Worm (Caenorhabditis elegans): ENCODE data around the gene F58A4.2.

The F58A4.2 gene

ce11 chrIII:9629054-9629453 lies 28.5 kb upstream of the F58A4.2 start, which contains the start of gene tbg-1:
TSS of gene tbg-1 (minus strand) at chrIII:9629154.
- TF ChIP-seq T22C8.4 (GFP tag; IDR thresholded peaks at IDR 0.05) (no peak), cog-1 (tag; optimal IDR thresholded peaks at IDR 0.05) (no peak), flt-1 (GFP tag; IDR thresholded peaks at IDR 0.05) (no peak), ztf-23 (GFP tag; IDR thresholded peaks at IDR 0.05) (no peak), ztf-29 (GFP tag; IDR thresholded peaks at IDR 0.05) (no peak), tab-1 (GFP tag; IDR thresholded peaks at IDR 0.05) (no peak), med-1 (GFP tag; optimal IDR thresholded peaks at IDR 0.05; ENCODE audit: insufficient read depth) (no peak), klf-2 (GFP tag; conservative IDR thresholded peaks at IDR 0.05) (no peak), ref-1 (GFP tag; conservative IDR thresholded peaks at IDR 0.05) (no peak)

DNA sequence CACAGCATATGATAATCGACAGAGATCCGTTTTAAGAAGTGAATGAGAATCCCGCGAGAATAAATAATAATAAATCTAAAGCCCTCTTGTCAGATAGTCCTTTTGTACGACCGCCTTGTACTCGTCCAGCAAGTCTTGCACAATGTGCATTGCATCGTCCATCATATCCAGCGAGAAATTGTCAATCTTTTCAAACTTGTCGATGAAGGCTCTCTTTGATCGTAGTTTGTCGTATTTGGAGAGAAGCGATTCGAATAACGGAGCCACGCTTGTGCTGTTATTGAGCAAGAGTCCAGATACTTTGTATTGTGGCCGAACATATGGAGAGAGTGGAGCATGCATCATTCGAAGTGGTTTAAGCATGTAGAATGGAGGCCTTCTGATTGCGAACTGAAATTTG lies 26.1 kb upstream of the F58A4.2 start:
- no peak for TF ChIP-seq ztf-29 (GFP tag; IDR thresholded peaks at IDR 0.05)
- TF ChIP-seq ztf-23 (GFP tag; IDR thresholded peaks at IDR 0.05), result no peak
- no peak for TF ChIP-seq med-1 (GFP tag; optimal IDR thresholded peaks at IDR 0.05; ENCODE audit: insufficient read depth)
- TF ChIP-seq klf-2 (GFP tag; conservative IDR thresholded peaks at IDR 0.05), result no peak
- no peak for TF ChIP-seq tab-1 (GFP tag; IDR thresholded peaks at IDR 0.05)
- no peak for TF ChIP-seq ref-1 (GFP tag; conservative IDR thresholded peaks at IDR 0.05)
- TF ChIP-seq T22C8.4 (GFP tag; IDR thresholded peaks at IDR 0.05), result no peak
- TF ChIP-seq cog-1 (tag; optimal IDR thresholded peaks at IDR 0.05), result no peak
- no peak for TF ChIP-seq flt-1 (GFP tag; IDR thresholded peaks at IDR 0.05)

DNA sequence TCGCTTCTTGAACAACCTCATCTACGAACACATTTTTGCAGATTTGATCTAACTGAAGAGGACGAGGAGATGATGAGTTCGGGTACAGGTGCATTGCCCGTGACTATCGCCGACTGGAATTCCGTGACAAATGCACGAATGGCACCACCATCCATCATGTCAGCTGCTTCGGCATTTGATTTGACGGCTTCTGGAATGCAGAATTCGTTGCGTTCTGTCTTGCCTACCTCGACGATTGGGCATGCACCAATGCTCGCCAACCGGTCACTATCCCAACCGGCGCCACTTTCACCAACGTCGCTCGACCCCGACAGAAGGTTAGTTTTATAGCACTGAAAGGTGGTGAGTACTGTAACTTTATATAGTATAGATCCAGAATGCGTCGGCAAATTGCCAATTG lies 22.9 kb upstream of the F58A4.2 start:
- TF ChIP-seq flt-1 (GFP tag; IDR thresholded peaks at IDR 0.05), result no peak
- no peak for TF ChIP-seq tab-1 (GFP tag; IDR thresholded peaks at IDR 0.05)
- no peak for TF ChIP-seq ztf-29 (GFP tag; IDR thresholded peaks at IDR 0.05)

- TF ChIP-seq ref-1 (GFP tag; conservative IDR thresholded peaks at IDR 0.05) (no peak), ztf-29 (GFP tag; IDR thresholded peaks at IDR 0.05) (no peak), ztf-23 (GFP tag; IDR thresholded peaks at IDR 0.05) (no peak), klf-2 (GFP tag; conservative IDR thresholded peaks at IDR 0.05) (no peak), med-1 (GFP tag; optimal IDR thresholded peaks at IDR 0.05; ENCODE audit: insufficient read depth) (no peak), T22C8.4 (GFP tag; IDR thresholded peaks at IDR 0.05) (no peak), flt-1 (GFP tag; IDR thresholded peaks at IDR 0.05) (no peak), cog-1 (tag; optimal IDR thresholded peaks at IDR 0.05) (no peak), tab-1 (GFP tag; IDR thresholded peaks at IDR 0.05) (no peak)
These were observed 21.4 kb upstream of the F58A4.2 start for ce11 chrIII:9621840-9622525.

DNA sequence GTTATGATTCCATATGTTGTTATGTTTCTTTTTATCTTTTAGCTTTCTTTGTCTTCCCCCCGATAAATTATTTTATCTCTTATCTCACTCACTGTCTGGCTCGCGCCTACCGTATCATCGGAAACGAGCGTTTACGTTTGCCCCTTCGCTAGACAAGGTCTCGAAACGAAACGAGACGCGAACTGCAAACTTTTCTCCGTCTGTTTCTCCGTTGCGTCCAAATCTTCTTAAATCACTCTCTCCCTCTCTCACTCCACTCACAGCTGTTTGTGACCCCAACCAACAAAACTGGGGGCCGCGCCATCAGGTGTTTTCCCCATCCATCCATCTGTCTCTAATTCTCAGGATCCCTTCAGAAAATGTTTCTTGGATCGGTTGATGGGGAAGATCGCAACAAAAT lies 19.6 kb upstream of the F58A4.2 start:
- TF ChIP-seq ztf-23 (GFP tag; IDR thresholded peaks at IDR 0.05), result no peak
- TF ChIP-seq klf-2 (GFP tag; conservative IDR thresholded peaks at IDR 0.05), result no peak
- no peak for TF ChIP-seq T22C8.4 (GFP tag; IDR thresholded peaks at IDR 0.05)

DNA sequence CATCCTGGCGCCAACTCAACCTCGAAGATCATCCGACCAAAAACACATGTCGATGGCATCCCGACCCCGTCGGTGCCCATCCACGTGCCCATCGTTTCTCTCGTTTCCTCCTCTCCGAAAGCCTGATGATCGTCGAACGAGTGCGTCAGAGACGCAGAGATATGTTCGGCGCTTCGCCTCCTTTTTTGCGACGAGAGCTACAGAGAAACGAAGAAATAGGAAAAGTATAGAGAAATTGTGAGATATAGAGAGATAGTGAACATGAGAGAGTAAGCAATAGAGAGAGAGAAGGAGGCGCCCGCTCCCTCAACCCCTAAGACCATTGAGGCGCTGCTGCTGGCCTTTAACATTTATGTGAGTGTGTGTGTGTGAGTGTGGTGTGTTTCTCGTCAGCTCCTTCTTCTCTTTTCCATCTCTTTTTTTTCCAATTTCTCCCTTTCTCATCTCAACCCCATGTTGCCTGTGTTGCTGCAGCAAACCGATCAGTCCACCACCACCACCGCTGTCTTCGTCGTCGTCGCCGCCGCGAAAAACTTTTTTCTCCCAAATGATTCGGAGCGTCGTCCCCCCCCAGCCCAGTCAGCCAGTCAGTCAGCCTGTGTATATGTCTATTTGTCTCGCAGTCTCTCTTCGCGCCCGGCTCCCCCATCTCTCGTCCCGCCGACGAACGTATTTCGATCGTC lies 18.7 kb upstream of the F58A4.2 start, which contains the start of gene hlh-11:
Gene hlh-11, plus strand, starts transcription at position 633 of the 683 bp plus-strand sequence.
- TF ChIP-seq ztf-23 (GFP tag; IDR thresholded peaks at IDR 0.05), result no peak; the same call in 1 of the 2 replicates
- TF ChIP-seq ztf-29 (GFP tag; IDR thresholded peaks at IDR 0.05), result no peak
- TF ChIP-seq klf-2 (GFP tag; conservative IDR thresholded peaks at IDR 0.05), result 0 out of 2 replicates have a peak, but pooled peaks have one; percentile 47
- 0 out of 2 replicates have a peak, but pooled peaks have one; percentile 8 for TF ChIP-seq flt-1 (GFP tag; IDR thresholded peaks at IDR 0.05)

- TF ChIP-seq T22C8.4 (GFP tag; IDR thresholded peaks at IDR 0.05), result no peak
- TF ChIP-seq klf-2 (GFP tag; conservative IDR thresholded peaks at IDR 0.05), result no peak
- TF ChIP-seq ztf-23 (GFP tag; IDR thresholded peaks at IDR 0.05), result no peak
- TF ChIP-seq ref-1 (GFP tag; conservative IDR thresholded peaks at IDR 0.05), result no peak
- no peak for TF ChIP-seq flt-1 (GFP tag; IDR thresholded peaks at IDR 0.05)
- TF ChIP-seq tab-1 (GFP tag; IDR thresholded peaks at IDR 0.05), result no peak
- no peak for TF ChIP-seq ztf-29 (GFP tag; IDR thresholded peaks at IDR 0.05)
- no peak for TF ChIP-seq cog-1 (tag; optimal IDR thresholded peaks at IDR 0.05)
- TF ChIP-seq med-1 (GFP tag; optimal IDR thresholded peaks at IDR 0.05; ENCODE audit: insufficient read depth), result no peak
These were observed 17.2 kb upstream of the F58A4.2 start for ce11 chrIII:9617599-9618262.

DNA sequence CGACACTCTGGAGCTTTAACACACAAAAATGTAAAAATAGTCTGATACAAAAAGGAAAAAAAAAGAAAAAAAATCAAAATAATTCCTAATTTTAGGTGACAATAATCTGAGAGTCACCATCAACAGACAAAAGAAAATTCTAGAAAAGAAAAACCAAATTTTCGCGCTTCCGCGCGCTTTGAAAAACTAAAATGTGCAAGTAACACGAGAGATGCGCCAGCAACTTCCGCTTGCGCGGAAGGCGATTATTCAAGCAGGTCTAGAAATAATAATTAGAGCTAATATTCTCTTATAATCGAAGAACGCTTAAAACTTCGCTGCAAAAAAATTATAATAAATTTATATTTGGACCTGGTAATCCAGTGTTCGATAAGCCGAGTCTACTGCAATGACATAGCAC lies 16.4 kb upstream of the F58A4.2 start:
- no peak for TF ChIP-seq ztf-29 (GFP tag; IDR thresholded peaks at IDR 0.05)
- TF ChIP-seq med-1 (GFP tag; optimal IDR thresholded peaks at IDR 0.05; ENCODE audit: insufficient read depth), result no peak
- no peak for TF ChIP-seq T22C8.4 (GFP tag; IDR thresholded peaks at IDR 0.05)
- no peak for TF ChIP-seq cog-1 (tag; optimal IDR thresholded peaks at IDR 0.05)
- no peak for TF ChIP-seq flt-1 (GFP tag; IDR thresholded peaks at IDR 0.05)
- no peak for TF ChIP-seq klf-2 (GFP tag; conservative IDR thresholded peaks at IDR 0.05)
- TF ChIP-seq ref-1 (GFP tag; conservative IDR thresholded peaks at IDR 0.05), result no peak
- no peak for TF ChIP-seq ztf-23 (GFP tag; IDR thresholded peaks at IDR 0.05)
- no peak for TF ChIP-seq tab-1 (GFP tag; IDR thresholded peaks at IDR 0.05)

ce11 chrIII:9616426-9616825 lies 15.9 kb upstream of the F58A4.2 start, which contains the start of gene hcp-3:
TSS of gene hcp-3 (minus strand) at chrIII:9616470.
- no peak for TF ChIP-seq med-1 (GFP tag; optimal IDR thresholded peaks at IDR 0.05; ENCODE audit: insufficient read depth)
- no peak for TF ChIP-seq ztf-23 (GFP tag; IDR thresholded peaks at IDR 0.05)
- TF ChIP-seq ztf-29 (GFP tag; IDR thresholded peaks at IDR 0.05), result no peak
- peak; percentile 85 for TF ChIP-seq T22C8.4 (GFP tag; IDR thresholded peaks at IDR 0.05)
- no peak for TF ChIP-seq cog-1 (tag; optimal IDR thresholded peaks at IDR 0.05)
- no peak for TF ChIP-seq flt-1 (GFP tag; IDR thresholded peaks at IDR 0.05)
